Fruit fly (Drosophila melanogaster): ENCODE measurements around the gene KaiR1D.

- TF ChIP-seq CG8478 (optimal IDR thresholded peaks at IDR 0.05) (no peak), CTCF (optimal IDR thresholded peaks at IDR 0.05) (peak; percentile 39 to 41)
Observed at dm6 chr3R:20850395-20851039, 15.5 kb downstream of the KaiR1D start, which contains the start of gene RpS30.

All from S2 (cell line).